Worm (Caenorhabditis elegans) whole organism, late embryonic: ENCODE results near the gene rme-6.

Source experiments
- C38D4.7 ChIP-seq: fragments of 200-800 bp; sonication (Bioruptor generic); optimal IDR thresholded peaks from 2 replicates; lab custom pipeline; 2018; ENCODE audit warnings: mild to moderate bottlenecking, missing genetic modification characterization, moderate library complexity, missing compliant biosample characterization
- F13H6.1 ChIP-seq: sonication (generic microtip); optimal IDR thresholded peaks from 2 replicates; lab custom pipeline; 2016; ENCODE audit warnings: missing genetic modification characterization, missing compliant biosample characterization
- K02D7.2 ChIP-seq: sonication (generic microtip); optimal IDR thresholded peaks from 2 replicates; lab custom pipeline; 2017; ENCODE audit warnings: mild to moderate bottlenecking, missing genetic modification characterization, missing compliant biosample characterization
- K09A11.1 ChIP-seq: sonication (generic microtip); optimal IDR thresholded peaks from 2 replicates; lab custom pipeline; 2017; ENCODE audit warnings: antibody characterized with exemption, mild to moderate bottlenecking, missing genetic modification characterization, missing compliant biosample characterization; ENCODE audit not compliant: insufficient read depth
- T23F11.4 ChIP-seq: fragments of 200-800 bp; sonication (Bioruptor generic); optimal IDR thresholded peaks from 2 replicates; lab custom pipeline; 2018; ENCODE audit warnings: mild to moderate bottlenecking, missing genetic modification characterization, missing compliant biosample characterization
- ahr-1 ChIP-seq: sonication (generic microtip); optimal IDR thresholded peaks from 2 replicates; lab custom pipeline; 2016; ENCODE audit warnings: missing genetic modification characterization, missing compliant biosample characterization
- ceh-14 ChIP-seq: sonication (generic microtip); optimal IDR thresholded peaks from 2 replicates; lab custom pipeline; 2016; ENCODE audit warnings: missing genotype, missing genetic modification characterization, missing compliant biosample characterization
- ceh-18 ChIP-seq: sonication (generic microtip); optimal IDR thresholded peaks from 2 replicates; lab custom pipeline; 2016; ENCODE audit warnings: missing genetic modification characterization, missing compliant biosample characterization
- ceh-19 ChIP-seq: fragments of 200-800 bp; sonication (Bioruptor generic); optimal IDR thresholded peaks from 2 replicates; lab custom pipeline; 2018; ENCODE audit warnings: mild to moderate bottlenecking, missing genetic modification characterization, missing compliant biosample characterization
- ceh-30 ChIP-seq: fragments of 150-350 bp; optimal IDR thresholded peaks from 2 replicates; lab custom pipeline; 2014; ENCODE audit warnings: missing biosample characterization, missing genetic modification characterization
- ceh-6 ChIP-seq: fragments of 200-800 bp; sonication (Bioruptor generic); optimal IDR thresholded peaks from 2 replicates; lab custom pipeline; 2018; ENCODE audit warnings: mild to moderate bottlenecking, missing genetic modification characterization, missing compliant biosample characterization
- che-1 ChIP-seq: sonication (generic microtip); optimal IDR thresholded peaks from 2 replicates; lab custom pipeline; 2016; ENCODE audit warnings: mild to moderate bottlenecking, missing genetic modification characterization, missing compliant biosample characterization
- dve-1 ChIP-seq: sonication (generic microtip); optimal IDR thresholded peaks from 2 replicates; lab custom pipeline; 2017; ENCODE audit warnings: antibody characterized with exemption, mild to moderate bottlenecking, missing genetic modification characterization, missing compliant biosample characterization
- elt-2 ChIP-seq: sonication (generic microtip); optimal IDR thresholded peaks from 2 replicates; lab custom pipeline; 2016; ENCODE audit warnings: missing genetic modification reagents, missing genetic modification characterization, missing compliant biosample characterization
- elt-4 ChIP-seq: sonication (generic microtip); optimal IDR thresholded peaks from 2 replicates; lab custom pipeline; 2016; ENCODE audit warnings: missing genetic modification characterization, missing compliant biosample characterization
- fkh-10 ChIP-seq: fragments of 150-350 bp; optimal IDR thresholded peaks from 2 replicates; lab custom pipeline; 2014; ENCODE audit warnings: missing biosample characterization, missing genetic modification reagents, missing genetic modification characterization
- fkh-6 ChIP-seq: sonication (generic microtip); optimal IDR thresholded peaks from 2 replicates; lab custom pipeline; 2016; ENCODE audit warnings: missing genetic modification characterization, missing compliant biosample characterization
- hlh-13 ChIP-seq: fragments of 200-800 bp; sonication (Bioruptor generic); optimal IDR thresholded peaks from 2 replicates; lab custom pipeline; 2018; ENCODE audit warnings: mild to moderate bottlenecking, missing genetic modification characterization, missing compliant biosample characterization
- hlh-30 ChIP-seq: sonication (generic microtip); optimal IDR thresholded peaks from 2 replicates; lab custom pipeline; 2017; ENCODE audit warnings: antibody characterized with exemption, missing genetic modification characterization, missing compliant biosample characterization; ENCODE audit not compliant: insufficient read depth
- hlh-6 ChIP-seq: sonication (generic microtip); optimal IDR thresholded peaks from 2 replicates; lab custom pipeline; 2016; ENCODE audit warnings: missing genotype, missing genetic modification characterization, missing compliant biosample characterization
- hlh-8 ChIP-seq: sonication (generic microtip); optimal IDR thresholded peaks from 2 replicates; lab custom pipeline; 2016; ENCODE audit warnings: missing genotype, missing genetic modification characterization, missing compliant biosample characterization
- lim-6 ChIP-seq: sonication (generic microtip); optimal IDR thresholded peaks from 2 replicates; lab custom pipeline; 2016; ENCODE audit warnings: missing genetic modification characterization, missing compliant biosample characterization
- lin-11 ChIP-seq: fragments of 200-800 bp; sonication (Bioruptor generic); optimal IDR thresholded peaks from 2 replicates; lab custom pipeline; 2018; ENCODE audit warnings: mild to moderate bottlenecking, missing genetic modification characterization, missing compliant biosample characterization
- madf-2 ChIP-seq: sonication (generic microtip); optimal IDR thresholded peaks from 2 replicates; lab custom pipeline; 2017; ENCODE audit warnings: missing genetic modification characterization, missing compliant biosample characterization
- mec-3 ChIP-seq: sonication (generic microtip); optimal IDR thresholded peaks from 2 replicates; lab custom pipeline; 2016; ENCODE audit warnings: borderline replicate concordance, missing genetic modification characterization, missing compliant biosample characterization
- nfya-1 ChIP-seq: sonication (generic microtip); optimal IDR thresholded peaks from 2 replicates; lab custom pipeline; 2017; ENCODE audit warnings: missing genetic modification characterization, mild to moderate bottlenecking, missing compliant biosample characterization, antibody characterized with exemption, moderate library complexity
- nhr-11 ChIP-seq: fragments of 150-350 bp; optimal IDR thresholded peaks from 2 replicates; lab custom pipeline; 2014; ENCODE audit warnings: missing biosample characterization, missing genetic modification characterization
- npax-4 ChIP-seq: sonication (generic microtip); optimal IDR thresholded peaks from 2 replicates; lab custom pipeline; 2016; ENCODE audit warnings: missing genetic modification characterization, missing compliant biosample characterization
- pag-3 ChIP-seq: sonication (generic microtip); optimal IDR thresholded peaks from 2 replicates; lab custom pipeline; 2016; ENCODE audit warnings: missing compliant biosample characterization, missing genetic modification characterization, borderline replicate concordance
- pax-1 ChIP-seq: fragments of 150-350 bp; optimal IDR thresholded peaks from 2 replicates; lab custom pipeline; 2014; ENCODE audit warnings: missing biosample characterization, missing genetic modification characterization
- pha-4 ChIP-seq: fragments of 150-350 bp; optimal IDR thresholded peaks from 2 replicates; lab custom pipeline; 2018; ENCODE audit warnings: missing biosample characterization, missing genetic modification reagents, missing genetic modification characterization
- pqm-1 ChIP-seq: sonication (generic microtip); optimal IDR thresholded peaks from 2 replicates; lab custom pipeline; 2016; ENCODE audit warnings: missing genetic modification characterization, missing compliant biosample characterization
- pros-1 ChIP-seq: fragments of 150-350 bp; optimal IDR thresholded peaks from 2 replicates; lab custom pipeline; 2014; ENCODE audit warnings: missing biosample characterization, missing genetic modification reagents, missing genetic modification characterization
- rnt-1 ChIP-seq: sonication (generic microtip); optimal IDR thresholded peaks from 2 replicates; lab custom pipeline; 2016; ENCODE audit warnings: missing genetic modification characterization, missing compliant biosample characterization
- sox-4 ChIP-seq: sonication (generic microtip); optimal IDR thresholded peaks from 2 replicates; lab custom pipeline; 2017; ENCODE audit warnings: mild to moderate bottlenecking, missing genetic modification characterization, inconsistent platforms, missing compliant biosample characterization
- syd-9 ChIP-seq: sonication (generic microtip); optimal IDR thresholded peaks from 2 replicates; lab custom pipeline; 2016; ENCODE audit warnings: mild to moderate bottlenecking, missing genetic modification characterization, moderate library complexity, missing compliant biosample characterization
- tbx-7 ChIP-seq: sonication (generic microtip); optimal IDR thresholded peaks from 2 replicates; lab custom pipeline; 2016; ENCODE audit warnings: missing genotype, missing genetic modification characterization, missing compliant biosample characterization
- ttx-3 ChIP-seq: sonication (generic microtip); optimal IDR thresholded peaks from 2 replicates; lab custom pipeline; 2016; ENCODE audit warnings: missing genetic modification reagents, missing genetic modification characterization, missing compliant biosample characterization
- unc-55 ChIP-seq: sonication (generic microtip); optimal IDR thresholded peaks from 2 replicates; lab custom pipeline; 2017; ENCODE audit warnings: missing biosample characterization, missing genetic modification reagents, missing genetic modification characterization

The rme-6 gene

ce11 chrX:1110723-1111122 lies 13.8 kb downstream of the rme-6 start:
- TF ChIP-seq unc-55 (GFP tag; lab: Kevin White, UChicago) (peak; percentile 27), hlh-8 (tag; lab: Kevin White, UChicago) (peak; percentile 64), ceh-18 (tag; lab: Kevin White, UChicago) (peak; percentile 22), mec-3 (tag; lab: Kevin White, UChicago) (no peak)
- TF ChIP-seq, all 69 proteins: peak for 3

ce11 chrX:1111603-1112002 lies 14.7 kb downstream of the rme-6 start, which contains the start of gene C05D9.3:
C05D9.3 (plus strand) TSS chrX:1111903.
- no peak for TF ChIP-seq hlh-6
- no peak for TF ChIP-seq ttx-3 (tag; lab: Kevin White, UChicago)
- TF ChIP-seq pag-3 (tag; lab: Kevin White, UChicago) = no peak
- no peak for TF ChIP-seq hlh-30 (tag; lab: Kevin White, UChicago)
- no peak for TF ChIP-seq fkh-10 (GFP tag; lab: Kevin White, UChicago)
- TF ChIP-seq lim-6 (tag; lab: Kevin White, UChicago) = no peak
- TF ChIP-seq ceh-30 (tag; lab: Kevin White, UChicago) = no peak

- no peak for TF ChIP-seq dve-1 (tag; lab: Kevin White, UChicago)
- no peak for TF ChIP-seq tbx-7 (tag; lab: Kevin White, UChicago)
- no peak for TF ChIP-seq hlh-8 (tag; lab: Kevin White, UChicago)
- no peak for TF ChIP-seq pag-3 (tag; lab: Kevin White, UChicago)
- TF ChIP-seq pax-1 = no peak
- no peak for TF ChIP-seq F13H6.1 (tag; lab: Kevin White, UChicago)
- no peak for TF ChIP-seq syd-9 (tag; lab: Kevin White, UChicago)
- no peak for TF ChIP-seq madf-2
- no peak for TF ChIP-seq mec-3 (tag; lab: Kevin White, UChicago)
- TF ChIP-seq ceh-18 (tag; lab: Kevin White, UChicago) = no peak
- TF ChIP-seq pqm-1 (tag; lab: Kevin White, UChicago) = no peak
- no peak for TF ChIP-seq K09A11.1 (tag; lab: Kevin White, UChicago)
These were observed 18.3 kb downstream of the rme-6 start for ce11 chrX:1115207-1115606.

ce11 chrX:1117252-1117651 lies 20.3 kb downstream of the rme-6 start:
- TF ChIP-seq elt-2 (tag; lab: Kevin White, UChicago) (peak; percentile 27), che-1 (tag; lab: Kevin White, UChicago) (no peak)

ce11 chrX:1119305-1119704 lies 22.4 kb downstream of the rme-6 start, which contains the start of gene C05D9.7:
C05D9.7 (minus strand) TSS chrX:1119405.
- no peak for TF ChIP-seq elt-4 (tag; lab: Kevin White, UChicago)

ce11 chrX:1120326-1120725 lies 23.4 kb downstream of the rme-6 start:
- TF ChIP-seq rnt-1 (peak; percentile 52), hlh-13 (no peak), hlh-30 (tag; lab: Kevin White, UChicago) (peak; percentile 5), nhr-11 (tag; lab: Kevin White, UChicago) (no peak), C38D4.7 (GFP tag; lab: Kevin White, UChicago) (no peak), ahr-1 (tag; lab: Kevin White, UChicago) (no peak), hlh-6 (peak; percentile 63), npax-4 (no peak), sox-4 (tag; lab: Kevin White, UChicago) (no peak), ceh-14 (tag; lab: Kevin White, UChicago) (peak; percentile 55), ceh-18 (tag; lab: Kevin White, UChicago) (peak; percentile 40), F13H6.1 (tag; lab: Kevin White, UChicago) (peak; percentile 35), mec-3 (tag; lab: Kevin White, UChicago) (peak; percentile 25), K02D7.2 (tag; lab: Kevin White, UChicago) (no peak), pha-4 (no peak), tbx-7 (tag; lab: Kevin White, UChicago) (no peak), pros-1 (tag; lab: Kevin White, UChicago) (no peak), nfya-1 (tag; lab: Kevin White, UChicago) (peak; percentile 40), T23F11.4 (GFP tag; lab: Kevin White, UChicago) (no peak), pqm-1 (tag; lab: Kevin White, UChicago) (no peak), ceh-19 (GFP tag; lab: Kevin White, UChicago) (no peak), unc-55 (GFP tag; lab: Kevin White, UChicago) (peak; percentile 98), ceh-6 (GFP tag; lab: Kevin White, UChicago) (no peak), fkh-10 (GFP tag; lab: Kevin White, UChicago) (peak; percentile 2), lim-6 (tag; lab: Kevin White, UChicago) (no peak), syd-9 (tag; lab: Kevin White, UChicago) (peak; percentile 39), fkh-6 (peak; percentile 11), lin-11 (tag; lab: Kevin White, UChicago) (no peak)
